Worm (Caenorhabditis elegans) whole organism, L3 larva: ENCODE data around the gene mlc-2.
A peak's percentile ranks its signal among the peaks of the same experiment; 100 is the strongest.

Source experiments
- ZK546.5 ChIP-seq: sonication (generic microtip); optimal IDR thresholded peaks from 2 replicates; lab custom pipeline; 2017; ENCODE audit warnings: missing biosample characterization, missing genetic modification characterization
- aly-2 ChIP-seq: fragments of 150-350 bp; optimal IDR thresholded peaks from 2 replicates; lab custom pipeline; 2014; ENCODE audit warnings: missing biosample characterization, missing genetic modification characterization
- ama-1 ChIP-seq: fragments of 150-350 bp; optimal IDR thresholded peaks from 2 replicates; lab custom pipeline; 2018
- ceh-28 ChIP-seq: fragments of 150-350 bp; optimal IDR thresholded peaks from 2 replicates; lab custom pipeline; 2014; ENCODE audit warnings: missing biosample characterization, missing genetic modification reagents, missing genetic modification characterization
- ceh-9 ChIP-seq: sonication (generic microtip); optimal IDR thresholded peaks from 2 replicates; lab custom pipeline; 2018; ENCODE audit warnings: missing biosample characterization, missing genetic modification characterization
- egl-27 ChIP-seq: sonication (generic microtip); optimal IDR thresholded peaks from 4 replicates; lab custom pipeline; 2017; ENCODE audit warnings: missing biosample characterization, missing genetic modification reagents, missing genetic modification characterization
- elt-1 ChIP-seq: fragments of 150-350 bp; optimal IDR thresholded peaks from 2 replicates; lab custom pipeline; 2014; ENCODE audit warnings: missing biosample characterization, missing genetic modification characterization
- elt-3 ChIP-seq, 3 experiments: fragments of 150-350 bp in 1 of 3; sonication (generic microtip) in 2 of 3; optimal IDR thresholded peaks; 2 replicates in 2 of 3; 4 replicates in 1 of 3; lab custom pipeline; 2014 to 2017; ENCODE audit warnings: missing biosample characterization in 3 of 3, missing genetic modification characterization in 3 of 3
- eor-1 ChIP-seq, 2 experiments: fragments of 150-350 bp; optimal IDR thresholded peaks; 2 replicates each; lab custom pipeline; 2014 to 2018; ENCODE audit warnings: missing biosample characterization in 2 of 2, missing genetic modification characterization in 2 of 2
- fkh-10 ChIP-seq: sonication (generic microtip); optimal IDR thresholded peaks from 2 replicates; lab custom pipeline; 2017; ENCODE audit warnings: missing biosample characterization, missing genetic modification reagents, missing genetic modification characterization
- hmg-11 ChIP-seq: sonication (generic microtip); optimal IDR thresholded peaks from 2 replicates; lab custom pipeline; 2016; ENCODE audit warnings: missing genetic modification characterization, missing compliant biosample characterization
- lin-15B ChIP-seq: fragments of 150-350 bp; optimal IDR thresholded peaks from 2 replicates; lab custom pipeline; 2014; ENCODE audit warnings: missing biosample characterization, missing genetic modification characterization
- lsy-12 ChIP-seq: sonication (generic microtip); optimal IDR thresholded peaks from 2 replicates; lab custom pipeline; 2016; ENCODE audit warnings: mild to moderate bottlenecking, missing genetic modification characterization, missing compliant biosample characterization
- mdl-1 ChIP-seq: fragments of 150-350 bp; optimal IDR thresholded peaks from 2 replicates; lab custom pipeline; 2014; ENCODE audit warnings: missing biosample characterization, missing genetic modification characterization
- mml-1 ChIP-seq: fragments of 150-350 bp; sonication (generic microtip); optimal IDR thresholded peaks from 3 replicates; lab custom pipeline; 2014; ENCODE audit warnings: missing biosample characterization, missing genetic modification characterization
- nfya-1 ChIP-seq: sonication (generic microtip); optimal IDR thresholded peaks from 2 replicates; lab custom pipeline; 2017; ENCODE audit warnings: missing genetic modification characterization, mild to moderate bottlenecking, missing compliant biosample characterization, antibody characterized with exemption, moderate library complexity; ENCODE audit not compliant: insufficient read depth
- nhr-237 ChIP-seq: fragments of 150-350 bp; optimal IDR thresholded peaks from 2 replicates; lab custom pipeline; 2014; ENCODE audit warnings: missing biosample characterization, missing genetic modification characterization
- nhr-25 ChIP-seq: sonication (generic microtip); optimal IDR thresholded peaks from 2 replicates; lab custom pipeline; 2017; ENCODE audit warnings: missing biosample characterization, missing genetic modification characterization
- nhr-43 ChIP-seq: sonication (generic microtip); optimal IDR thresholded peaks from 2 replicates; lab custom pipeline; 2016; ENCODE audit warnings: mild to moderate bottlenecking, missing genetic modification characterization, missing compliant biosample characterization; ENCODE audit not compliant: poor library complexity, severe bottlenecking
- nhr-67 ChIP-seq: fragments of 150-350 bp; optimal IDR thresholded peaks from 2 replicates; lab custom pipeline; 2014; ENCODE audit warnings: missing biosample characterization, missing genetic modification characterization
- nhr-76 ChIP-seq: fragments of 150-350 bp; sonication (generic microtip); optimal IDR thresholded peaks from 5 replicates; lab custom pipeline; 2014; ENCODE audit warnings: missing biosample characterization, missing genetic modification characterization
- pha-4 ChIP-seq: fragments of 150-350 bp; optimal IDR thresholded peaks from 2 replicates; lab custom pipeline; 2014; ENCODE audit warnings: missing biosample characterization, missing genetic modification reagents, missing genetic modification characterization
- pqm-1 ChIP-seq: fragments of 150-350 bp; optimal IDR thresholded peaks from 2 replicates; lab custom pipeline; 2017; ENCODE audit warnings: missing biosample characterization, missing genetic modification characterization, inconsistent platforms
- skn-1 ChIP-seq: fragments of 150-350 bp; optimal IDR thresholded peaks from 2 replicates; lab custom pipeline; 2014; ENCODE audit warnings: missing biosample characterization, missing genetic modification characterization
- snpc-4 ChIP-seq: fragments of 150-350 bp; optimal IDR thresholded peaks from 2 replicates; lab custom pipeline; 2014; ENCODE audit warnings: missing biosample characterization, missing genetic modification characterization
- tbx-2 ChIP-seq: sonication (generic microtip); optimal IDR thresholded peaks from 2 replicates; lab custom pipeline; 2016; ENCODE audit warnings: mild to moderate bottlenecking, missing genetic modification characterization, missing compliant biosample characterization
- unc-39 ChIP-seq: sonication (generic microtip); optimal IDR thresholded peaks from 4 replicates; lab custom pipeline; 2017; ENCODE audit warnings: missing biosample characterization, missing genetic modification characterization
- unc-62 ChIP-seq: fragments of 150-350 bp; sonication (generic microtip); optimal IDR thresholded peaks from 4 replicates; lab custom pipeline; 2014; ENCODE audit warnings: missing biosample characterization, missing genetic modification reagents, missing genetic modification characterization
- zag-1 ChIP-seq: fragments of 150-350 bp; optimal IDR thresholded peaks from 2 replicates; lab custom pipeline; 2014; ENCODE audit warnings: missing biosample characterization, missing genetic modification characterization
- ztf-11 ChIP-seq: fragments of 150-350 bp; optimal IDR thresholded peaks from 2 replicates; lab custom pipeline; 2014; ENCODE audit warnings: missing biosample characterization, missing genetic modification characterization
- ztf-4 ChIP-seq: fragments of 150-350 bp; optimal IDR thresholded peaks from 2 replicates; lab custom pipeline; 2014; ENCODE audit warnings: missing biosample characterization, missing genetic modification characterization

mlc-2 gene

ce11 chrX:17427778-17428177 lies 28.6 kb downstream of the mlc-2 start (continued):
- TF ChIP-seq mml-1 (tag; lab: Kevin White, UChicago) (no peak), nhr-67 (tag; lab: Kevin White, UChicago) (no peak), elt-3 (tag; optimal IDR thresholded peaks at IDR 0.05; lab: Kevin White, UChicago) (peak in 1 of 3 experiments; percentile 25), nhr-25 (tag; lab: Kevin White, UChicago) (peak; percentile 60), ztf-11 (tag; lab: Kevin White, UChicago) (no peak), tbx-2 (tag; lab: Kevin White, UChicago) (no peak), elt-1 (tag; lab: Kevin White, UChicago) (peak; percentile 94), ZK546.5 (tag; lab: Kevin White, UChicago) (no peak), mdl-1 (tag; lab: Kevin White, UChicago) (no peak), lin-15B (tag; lab: Kevin White, UChicago) (no peak), ztf-4 (tag; lab: Kevin White, UChicago) (no peak), egl-27 (tag; lab: Kevin White, UChicago) (no peak), lsy-12 (tag; lab: Kevin White, UChicago) (no peak), aly-2 (no peak), fkh-10 (no peak), skn-1 (no peak)
- TF ChIP-seq, all 47 proteins: peak for 7

- TF ChIP-seq elt-3 (tag; optimal IDR thresholded peaks at IDR 0.05; lab: Kevin White, UChicago) (no peak), aly-2 (no peak), ceh-9 (no peak), eor-1 (tag; optimal IDR thresholded peaks at IDR 0.05; lab: Kevin White, UChicago) (no peak), elt-1 (tag; lab: Kevin White, UChicago) (no peak), ztf-4 (tag; lab: Kevin White, UChicago) (no peak), lin-15B (tag; lab: Kevin White, UChicago) (no peak), mdl-1 (tag; lab: Kevin White, UChicago) (no peak), unc-39 (tag; lab: Kevin White, UChicago) (no peak), pqm-1 (tag; lab: Kevin White, UChicago) (no peak), nfya-1 (tag; lab: Kevin White, UChicago) (no peak), nhr-76 (no peak), hmg-11 (no peak), nhr-237 (tag; lab: Kevin White, UChicago) (no peak), ceh-28 (tag; lab: Kevin White, UChicago) (no peak), pha-4 (no peak), snpc-4 (tag; lab: Kevin White, UChicago) (no peak), unc-62 (GFP tag; lab: Kevin White, UChicago) (no peak), zag-1 (tag; lab: Kevin White, UChicago) (no peak), ZK546.5 (tag; lab: Kevin White, UChicago) (no peak)
These were observed 29.7 kb downstream of the mlc-2 start for ce11 chrX:17426712-17427111.

- no peak for TF ChIP-seq ztf-11 (tag; lab: Kevin White, UChicago)
- no peak for TF ChIP-seq elt-1 (tag; lab: Kevin White, UChicago)
These were observed 31.8 kb downstream of the mlc-2 start for ce11 chrX:17424595-17424913.

ce11 chrX:17423894-17424594 lies 32.3 kb downstream of the mlc-2 start:
- TF ChIP-seq elt-1 (tag; lab: Kevin White, UChicago) (peak; percentile 82), ama-1 (peak; percentile 49), nhr-25 (tag; lab: Kevin White, UChicago) (peak; percentile 70), nfya-1 (tag; lab: Kevin White, UChicago) (peak; percentile 15), hmg-11 (no peak), nhr-43 (tag; lab: Kevin White, UChicago) (peak; percentile 37)

ce11 chrX:17422593-17422992 lies 33.8 kb downstream of the mlc-2 start:
- TF ChIP-seq elt-3 (tag; optimal IDR thresholded peaks at IDR 0.05; lab: Kevin White, UChicago) (no peak), nhr-25 (tag; lab: Kevin White, UChicago) (peak; percentile 26), elt-1 (tag; lab: Kevin White, UChicago) (no peak), ztf-4 (tag; lab: Kevin White, UChicago) (no peak)
- TF ChIP-seq, all 47 proteins: peak for 1
